Worm (Caenorhabditis elegans): Measurements from ENCODE around the gene F09E5.7.

- TF ChIP-seq ama-1 (optimal IDR thresholded peaks at IDR 0.05) (no peak), ceh-22 (tag; optimal IDR thresholded peaks at IDR 0.05) (no peak), pha-4 (tag; optimal IDR thresholded peaks at IDR 0.05) (no peak), lim-6 (tag; optimal IDR thresholded peaks at IDR 0.05) (no peak), tbx-2 (tag; optimal IDR thresholded peaks at IDR 0.05) (no peak)
Measured at ce11 chrII:5374967-5375366, 23.1 kb downstream of the F09E5.7 start, which contains the start of gene algn-2.
